Worm (Caenorhabditis elegans): Measurements from ENCODE around the gene ZK742.6.

ce11 chrV:7775226-7775625 is 39.5 kb downstream of the ZK742.6 start:
- TF ChIP-seq him-1 (tag; optimal IDR thresholded peaks at IDR 0.05) (no peak), dao-5 (tag; optimal IDR thresholded peaks at IDR 0.05) (no peak)
